Worm (Caenorhabditis elegans) whole organism, L1 larva: ENCODE data around the gene Y6G8.14.

ENCODE experiments used
- C34B4.2 ChIP-seq: sonication (generic microtip); optimal IDR thresholded peaks from 2 replicates; lab custom pipeline; 2017; ENCODE audit warnings: mild to moderate bottlenecking, missing genetic modification characterization, missing compliant biosample characterization
- ceh-90 ChIP-seq: sonication (generic microtip); optimal IDR thresholded peaks from 2 replicates; lab custom pipeline; 2016; ENCODE audit warnings: missing genetic modification characterization, missing compliant biosample characterization
- dsc-1 ChIP-seq: sonication (generic microtip); optimal IDR thresholded peaks from 2 replicates; lab custom pipeline; 2016; ENCODE audit warnings: mild to moderate bottlenecking, missing genetic modification characterization, missing compliant biosample characterization
- efl-1 ChIP-seq, 4 experiments: fragments of 150-350 bp; optimal IDR thresholded peaks in 3 of 4; peaks in 1 of 4; 1 replicate in 1 of 4; 2 replicates in 3 of 4; lab custom pipeline; 2014; ENCODE audit warnings: missing biosample characterization in 2 of 4, missing genetic modification characterization in 2 of 4, missing genetic modification reagents in 2 of 4
- efl-3 ChIP-seq: fragments of 200-800 bp; sonication (Bioruptor generic); optimal IDR thresholded peaks from 2 replicates; lab custom pipeline; 2018; ENCODE audit warnings: mild to moderate bottlenecking, missing genetic modification characterization, missing compliant biosample characterization
- isw-1 ChIP-seq: fragments of 200-800 bp; sonication (Bioruptor generic); IDR thresholded peaks from 2 replicates; pipeline ENCODE4 v1.3.6; 2022; ENCODE audit warnings: missing genetic modification characterization, missing compliant biosample characterization
- jun-1 ChIP-seq: fragments of 150-350 bp; optimal IDR thresholded peaks from 2 replicates; lab custom pipeline; 2014; ENCODE audit warnings: missing biosample characterization, missing genetic modification reagents, missing genetic modification characterization
- lin-14 ChIP-seq: fragments of 200-800 bp; sonication (Bioruptor generic); optimal IDR thresholded peaks from 2 replicates; lab custom pipeline; 2018; ENCODE audit warnings: mild to moderate bottlenecking, missing genetic modification characterization, moderate library complexity, missing compliant biosample characterization
- nhr-12 ChIP-seq: sonication (generic microtip); optimal IDR thresholded peaks from 2 replicates; lab custom pipeline; 2017; ENCODE audit warnings: missing biosample characterization, missing genetic modification characterization
- nhr-90 ChIP-seq: sonication (generic microtip); optimal IDR thresholded peaks from 2 replicates; lab custom pipeline; 2016; ENCODE audit warnings: mild to moderate bottlenecking, missing genetic modification characterization, missing compliant biosample characterization; ENCODE audit not compliant: poor library complexity
- swsn-7 ChIP-seq: sonication (generic microtip); optimal IDR thresholded peaks from 2 replicates; lab custom pipeline; 2016; ENCODE audit warnings: missing genetic modification characterization, missing compliant biosample characterization
- tbx-2 ChIP-seq: sonication (generic microtip); optimal IDR thresholded peaks from 2 replicates; lab custom pipeline; 2016; ENCODE audit warnings: missing genetic modification characterization, missing compliant biosample characterization
- unc-98 ChIP-seq: fragments of 200-800 bp; sonication (Bioruptor generic); IDR thresholded peaks from 2 replicates; pipeline ENCODE4 v1.3.6; 2022; ENCODE audit warnings: missing genetic modification characterization, missing compliant biosample characterization

The Y6G8.14 gene

DNA sequence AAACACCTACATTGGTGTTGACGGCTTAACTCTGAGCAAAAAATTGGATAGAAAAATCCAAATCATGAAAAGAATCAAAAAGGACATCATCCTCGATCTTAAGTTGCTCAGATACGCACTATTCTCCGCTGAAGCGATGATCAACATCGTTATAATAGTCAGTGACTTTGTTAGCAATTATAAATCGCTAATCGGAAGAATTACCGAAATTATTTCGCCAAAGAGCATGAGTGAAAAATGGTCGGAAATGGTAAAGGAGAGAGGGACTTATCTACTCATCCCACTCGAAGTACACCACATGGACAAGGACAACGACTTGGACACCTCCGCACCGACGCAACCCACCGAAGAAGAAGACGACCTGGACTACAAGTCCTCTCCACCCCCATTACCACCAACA is 34.1 kb downstream of the Y6G8.14 start:
- no peak for TF ChIP-seq efl-1 (optimal IDR thresholded peaks at IDR 0.05; lab: Kevin White, UChicago)
- peak in 1 of 2 experiments; percentile 63 for TF ChIP-seq efl-1 (GFP tag; optimal IDR thresholded peaks at IDR 0.05 in 1 of 2; lab: Kevin White, UChicago)
- no peak for TF ChIP-seq dsc-1 (tag; lab: Kevin White, UChicago)
- no peak for TF ChIP-seq isw-1

ce11 chrV:17566850-17567249 is 47.3 kb downstream of the Y6G8.14 start, which contains the start of gene C38D9.2:
Gene C38D9.2, plus strand, starts transcription at chrV:17567150.
- TF ChIP-seq unc-98 = no peak
- TF ChIP-seq nhr-12 = no peak
- no peak for TF ChIP-seq ceh-90 (tag; lab: Kevin White, UChicago)
- no peak for TF ChIP-seq tbx-2 (tag; lab: Kevin White, UChicago)
- TF ChIP-seq C34B4.2 = no peak
- TF ChIP-seq swsn-7 (tag; lab: Kevin White, UChicago) = no peak
- TF ChIP-seq dsc-1 (tag; lab: Kevin White, UChicago) = no peak
- TF ChIP-seq lin-14 (GFP tag; lab: Kevin White, UChicago) = no peak
- no peak for TF ChIP-seq jun-1

DNA sequence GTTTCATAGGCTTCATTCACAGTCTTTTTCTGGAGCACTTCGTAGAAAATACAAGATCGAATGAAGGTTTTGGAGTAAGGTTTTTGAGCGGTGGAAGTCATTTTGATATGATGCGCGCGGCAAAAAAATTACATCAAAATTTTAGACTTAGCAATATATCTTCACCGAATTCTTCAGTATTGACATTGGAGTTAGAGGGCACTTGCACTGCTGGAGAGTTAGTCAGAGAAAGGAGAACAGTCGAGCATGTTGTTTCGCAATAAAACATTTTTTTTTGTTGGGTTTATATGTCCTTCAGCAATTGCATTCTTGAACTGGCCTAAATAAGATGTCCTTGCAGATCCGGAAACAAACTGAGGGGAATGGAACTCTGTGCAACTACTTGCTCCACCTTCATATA is 48.2 kb downstream of the Y6G8.14 start, which contains the start of gene fbxa-171:
TSS of gene fbxa-171 (minus strand) at position 101 of the 400 bp plus-strand sequence.
- TF ChIP-seq nhr-90 = no peak
- TF ChIP-seq efl-3 (GFP tag; lab: Kevin White, UChicago) = no peak
- TF ChIP-seq efl-1 (optimal IDR thresholded peaks at IDR 0.05; lab: Kevin White, UChicago) = no peak
- TF ChIP-seq efl-1 (GFP tag; optimal IDR thresholded peaks at IDR 0.05 in 1 of 2; lab: Kevin White, UChicago) = peak in 1 of 2 experiments; percentile 7
